Worm (Caenorhabditis elegans): ENCODE data around the gene nas-16.

- TF ChIP-seq fkh-2 (tag; optimal IDR thresholded peaks at IDR 0.05) (no peak), tbx-2 (tag; optimal IDR thresholded peaks at IDR 0.05) (no peak), unc-39 (tag; optimal IDR thresholded peaks at IDR 0.05) (no peak), ztf-11 (tag; optimal IDR thresholded peaks at IDR 0.05) (no peak), nhr-67 (tag; optimal IDR thresholded peaks at IDR 0.05) (no peak), nhr-25 (tag; optimal IDR thresholded peaks at IDR 0.05) (no peak), R02D3.7 (tag; optimal IDR thresholded peaks at IDR 0.05) (no peak), ztf-4 (tag; optimal IDR thresholded peaks at IDR 0.05) (no peak), unc-62 (GFP tag; optimal IDR thresholded peaks at IDR 0.05) (no peak), lin-39 (tag; optimal IDR thresholded peaks at IDR 0.05) (no peak)
Observed at ce11 chrV:11352893-11353292, 39.2 kb upstream of the nas-16 start, which contains the start of gene npr-25.
